Fruit fly (Drosophila melanogaster) whole organism, embryonic: ENCODE data around the gene CG14221.

Source experiments
- Aef1 ChIP-seq: fragments of 200-800 bp; sonication (Bioruptor generic); IDR thresholded peaks from 3 replicates; pipeline ENCODE4 v1.3.6; 2022; ENCODE audit warnings: missing biosample characterization, missing genetic modification characterization
- Bteb2 ChIP-seq: fragments of 200-800 bp; sonication (Bioruptor generic); optimal IDR thresholded peaks from 2 replicates; lab custom pipeline; 2016; ENCODE audit warnings: missing biosample characterization, missing genetic modification characterization
- CG10366 ChIP-seq: fragments of 200-800 bp; sonication (Bioruptor generic); IDR thresholded peaks from 2 replicates; pipeline ENCODE4 v1.3.6; 2022; ENCODE audit warnings: missing biosample characterization, missing genetic modification characterization
- CG10979 ChIP-seq: fragments of 200-800 bp; sonication (Bioruptor generic); optimal IDR thresholded peaks from 2 replicates; lab custom pipeline; 2018; ENCODE audit warnings: missing biosample characterization, mild to moderate bottlenecking, missing genetic modification characterization, moderate library complexity
- CG11247 ChIP-seq: fragments of 200-800 bp; sonication (Bioruptor generic); IDR thresholded peaks from 2 replicates; pipeline ENCODE4 v1.3.6; 2022; ENCODE audit warnings: missing biosample characterization, missing genetic modification characterization
- CG11398 ChIP-seq: fragments of 200-800 bp; sonication (Bioruptor generic); optimal IDR thresholded peaks from 2 replicates; lab custom pipeline; 2016; ENCODE audit warnings: missing biosample characterization, missing genetic modification characterization
- CG11456 ChIP-seq: fragments of 200-800 bp; sonication (Bioruptor generic); IDR thresholded peaks from 3 replicates; pipeline ENCODE4 v1.3.6; 2022; ENCODE audit warnings: missing biosample characterization, missing genetic modification characterization
- CG11695 ChIP-seq: fragments of 200-800 bp; sonication (Bioruptor generic); IDR thresholded peaks from 3 replicates; pipeline ENCODE4 v1.3.6; 2022; ENCODE audit warnings: missing biosample characterization, missing genetic modification characterization
- CG13894 ChIP-seq: fragments of 200-800 bp; sonication (Bioruptor generic); optimal IDR thresholded peaks from 3 replicates; lab custom pipeline; 2018; ENCODE audit warnings: missing biosample characterization, mild to moderate bottlenecking, missing genetic modification characterization, moderate library complexity
- CG15073 ChIP-seq: fragments of 200-800 bp; sonication (Bioruptor generic); optimal IDR thresholded peaks from 2 replicates; lab custom pipeline; 2016; ENCODE audit warnings: missing biosample characterization, missing genetic modification characterization
- CG15479 ChIP-seq: fragments of 200-800 bp; sonication (Bioruptor generic); optimal IDR thresholded peaks from 3 replicates; lab custom pipeline; 2019; ENCODE audit warnings: missing biosample characterization, mild to moderate bottlenecking, missing genetic modification characterization, moderate library complexity
- CG16863 ChIP-seq: fragments of 200-800 bp; sonication (Bioruptor generic); optimal IDR thresholded peaks from 3 replicates; lab custom pipeline; 2016; ENCODE audit warnings: missing biosample characterization, missing genetic modification characterization
- CG18476 ChIP-seq: fragments of 200-800 bp; sonication (Bioruptor generic); optimal IDR thresholded peaks from 2 replicates; lab custom pipeline; 2016; ENCODE audit warnings: missing biosample characterization, mild to moderate bottlenecking, missing genetic modification characterization
- CG18619 ChIP-seq: fragments of 200-800 bp; sonication (Bioruptor generic); optimal IDR thresholded peaks from 3 replicates; lab custom pipeline; 2017; ENCODE audit warnings: missing biosample characterization, mild to moderate bottlenecking, missing genetic modification characterization
- CG2678 ChIP-seq: fragments of 200-800 bp; sonication (Bioruptor generic); optimal IDR thresholded peaks from 3 replicates; lab custom pipeline; 2019; ENCODE audit warnings: missing biosample characterization, mild to moderate bottlenecking, missing genetic modification characterization, moderate library complexity
- CG33213 ChIP-seq: fragments of 200-800 bp; sonication (Bioruptor generic); optimal IDR thresholded peaks from 3 replicates; lab custom pipeline; 2016; ENCODE audit warnings: missing biosample characterization, missing genetic modification characterization
- CG3407 ChIP-seq: fragments of 200-800 bp; sonication (Bioruptor generic); optimal IDR thresholded peaks from 2 replicates; lab custom pipeline; 2018; ENCODE audit warnings: missing biosample characterization, mild to moderate bottlenecking, missing genetic modification characterization
- CG34376 ChIP-seq: fragments of 200-800 bp; sonication (Bioruptor generic); optimal IDR thresholded peaks from 2 replicates; lab custom pipeline; 2018; ENCODE audit warnings: missing biosample characterization, mild to moderate bottlenecking, missing genetic modification characterization
- CG6254 ChIP-seq: fragments of 200-800 bp; sonication (Bioruptor generic); optimal IDR thresholded peaks from 3 replicates; lab custom pipeline; 2017; ENCODE audit warnings: mild to moderate bottlenecking, missing biosample characterization, missing genetic modification reagents, missing genetic modification characterization
- CG7839 ChIP-seq: fragments of 200-800 bp; sonication (Bioruptor generic); optimal IDR thresholded peaks from 3 replicates; lab custom pipeline; 2018; ENCODE audit warnings: missing biosample characterization, mild to moderate bottlenecking, missing genetic modification characterization, moderate library complexity
- CG8281 ChIP-seq: fragments of 200-800 bp; sonication (Bioruptor generic); optimal IDR thresholded peaks from 2 replicates; lab custom pipeline; 2018; ENCODE audit warnings: missing biosample characterization, mild to moderate bottlenecking, missing genetic modification characterization, moderate library complexity
- CG8765 ChIP-seq: fragments of 200-800 bp; sonication (Bioruptor generic); IDR thresholded peaks from 2 replicates; pipeline ENCODE4 v1.3.6; 2022; ENCODE audit warnings: missing biosample characterization, missing genetic modification characterization
- CoRest ChIP-seq: fragments of 200-800 bp; sonication (Bioruptor generic); optimal IDR thresholded peaks from 3 replicates; lab custom pipeline; 2018; ENCODE audit warnings: missing biosample characterization, mild to moderate bottlenecking, missing genetic modification characterization, moderate library complexity
- Fer3 ChIP-seq: fragments of 200-800 bp; sonication (Bioruptor generic); optimal IDR thresholded peaks from 2 replicates; lab custom pipeline; 2018; ENCODE audit warnings: missing biosample characterization, mild to moderate bottlenecking, missing genetic modification characterization, moderate library complexity
- HmgD ChIP-seq: fragments of 200-800 bp; sonication (Bioruptor generic); optimal IDR thresholded peaks from 3 replicates; lab custom pipeline; 2016; ENCODE audit warnings: missing biosample characterization, missing genetic modification characterization
- NK7.1 ChIP-seq: fragments of 200-800 bp; sonication (Bioruptor generic); optimal IDR thresholded peaks from 3 replicates; lab custom pipeline; 2016; ENCODE audit warnings: missing biosample characterization, missing genetic modification characterization
- Oaz ChIP-seq: fragments of 200-800 bp; sonication (Bioruptor generic); IDR thresholded peaks from 2 replicates; pipeline ENCODE4 v1.3.6; 2022; ENCODE audit warnings: missing biosample characterization, missing genetic modification characterization
- Scr ChIP-seq: fragments of 200-800 bp; sonication (Bioruptor generic); IDR thresholded peaks from 2 replicates; pipeline ENCODE4 v1.3.6; 2022; ENCODE audit warnings: missing biosample characterization, missing genetic modification characterization; ENCODE audit not compliant: partially characterized antibody
- Sin3A ChIP-seq: fragments of >200 bp; optimal IDR thresholded peaks from 2 replicates; lab custom pipeline; 2018
- Xrp1 ChIP-seq: fragments of 200-800 bp; sonication (Bioruptor generic); IDR thresholded peaks from 2 replicates; pipeline ENCODE4 v1.3.6; 2022; ENCODE audit warnings: missing biosample characterization, missing genetic modification characterization
- YL-1 ChIP-seq: fragments of 200-800 bp; sonication (Bioruptor generic); optimal IDR thresholded peaks from 3 replicates; lab custom pipeline; 2017; ENCODE audit warnings: missing biosample characterization, mild to moderate bottlenecking, missing genetic modification characterization
- abd-A ChIP-seq: fragments of 200-800 bp; sonication (Bioruptor generic); optimal IDR thresholded peaks from 3 replicates; lab custom pipeline; 2019; ENCODE audit warnings: missing biosample characterization, mild to moderate bottlenecking, missing genetic modification characterization, moderate library complexity
- al ChIP-seq: fragments of 200-800 bp; sonication (Bioruptor generic); IDR thresholded peaks from 2 replicates; pipeline ENCODE4 v1.3.6; 2022; ENCODE audit warnings: missing biosample characterization, missing genetic modification characterization
- aop ChIP-seq: fragments of 200-800 bp; sonication (Bioruptor generic); IDR thresholded peaks from 2 replicates; pipeline ENCODE4 v1.3.6; 2022; ENCODE audit warnings: missing biosample characterization, missing genetic modification characterization
- az2 ChIP-seq: fragments of 200-800 bp; sonication (Bioruptor generic); optimal IDR thresholded peaks from 3 replicates; lab custom pipeline; 2016; ENCODE audit warnings: missing biosample characterization, missing genetic modification characterization
- bab2 ChIP-seq: fragments of 200-800 bp; sonication (Bioruptor generic); optimal IDR thresholded peaks from 2 replicates; lab custom pipeline; 2016; ENCODE audit warnings: missing biosample characterization, missing genetic modification characterization
- croc ChIP-seq: fragments of 200-800 bp; sonication (Bioruptor generic); conservative IDR thresholded peaks from 3 replicates; pipeline ENCODE4 v1.3.6; 2022; ENCODE audit warnings: missing biosample characterization, missing genetic modification characterization
- cwo ChIP-seq: fragments of 200-800 bp; sonication (Bioruptor generic); optimal IDR thresholded peaks from 3 replicates; lab custom pipeline; 2017; ENCODE audit warnings: missing biosample characterization, missing genetic modification characterization, mild to moderate bottlenecking, moderate library complexity, missing genetic modification reagents
- danr ChIP-seq: fragments of 200-800 bp; sonication (Bioruptor generic); IDR thresholded peaks from 2 replicates; pipeline ENCODE4 v1.3.6; 2022; ENCODE audit warnings: missing biosample characterization, missing genetic modification characterization
- dm ChIP-seq: fragments of 200-800 bp; sonication (Bioruptor generic); optimal IDR thresholded peaks from 3 replicates; lab custom pipeline; 2016; ENCODE audit warnings: missing biosample characterization, missing genetic modification characterization
- emc ChIP-seq: fragments of 200-800 bp; sonication (Bioruptor generic); optimal IDR thresholded peaks from 2 replicates; lab custom pipeline; 2016; ENCODE audit warnings: missing biosample characterization, missing genetic modification characterization
- en ChIP-seq: fragments of 200-800 bp; sonication (Bioruptor generic); optimal IDR thresholded peaks from 2 replicates; lab custom pipeline; 2016; ENCODE audit warnings: missing biosample characterization, missing genetic modification characterization
- gcm2 ChIP-seq: fragments of 200-800 bp; sonication (Bioruptor generic); optimal IDR thresholded peaks from 2 replicates; lab custom pipeline; 2016; ENCODE audit warnings: missing biosample characterization, missing genetic modification characterization
- luna ChIP-seq: fragments of 200-800 bp; sonication (Bioruptor generic); optimal IDR thresholded peaks from 2 replicates; lab custom pipeline; 2016; ENCODE audit warnings: missing biosample characterization, missing genetic modification characterization
- pnt ChIP-seq: fragments of 200-800 bp; sonication (Bioruptor generic); optimal IDR thresholded peaks from 3 replicates; lab custom pipeline; 2016; ENCODE audit warnings: missing biosample characterization, missing genetic modification characterization
- rib ChIP-seq: fragments of 200-800 bp; sonication (Bioruptor generic); IDR thresholded peaks from 2 replicates; pipeline ENCODE4 v1.3.6; 2022; ENCODE audit warnings: missing biosample characterization, missing genetic modification characterization
- row ChIP-seq: fragments of 200-800 bp; sonication (Bioruptor generic); IDR thresholded peaks from 3 replicates; pipeline ENCODE4 v1.3.6; 2022; ENCODE audit warnings: missing biosample characterization, missing genetic modification characterization
- sc ChIP-seq, 3 experiments: fragments of >200 bp in 2 of 3; fragments of 200-800 bp in 1 of 3; sonication (Bioruptor generic) in 1 of 3; optimal IDR thresholded peaks; 2 replicates in 2 of 3; 3 replicates in 1 of 3; lab custom pipeline; 2017; ENCODE audit warnings: mild to moderate bottlenecking in 1 of 3, missing biosample characterization in 1 of 3, missing genetic modification characterization in 1 of 3, missing genetic modification reagents in 1 of 3
- slp2 ChIP-seq: fragments of 200-800 bp; sonication (Bioruptor generic); optimal IDR thresholded peaks from 2 replicates; lab custom pipeline; 2016; ENCODE audit warnings: missing biosample characterization, missing genetic modification characterization
- sqz ChIP-seq: fragments of 200-800 bp; sonication (Bioruptor generic); optimal IDR thresholded peaks from 3 replicates; lab custom pipeline; 2018; ENCODE audit warnings: missing biosample characterization, mild to moderate bottlenecking, missing genetic modification characterization
- ssp ChIP-seq: fragments of 200-800 bp; sonication (Bioruptor generic); IDR thresholded peaks from 2 replicates; pipeline ENCODE4 v1.3.6; 2022; ENCODE audit warnings: missing biosample characterization, missing genetic modification characterization

Gene CG14221

DNA sequence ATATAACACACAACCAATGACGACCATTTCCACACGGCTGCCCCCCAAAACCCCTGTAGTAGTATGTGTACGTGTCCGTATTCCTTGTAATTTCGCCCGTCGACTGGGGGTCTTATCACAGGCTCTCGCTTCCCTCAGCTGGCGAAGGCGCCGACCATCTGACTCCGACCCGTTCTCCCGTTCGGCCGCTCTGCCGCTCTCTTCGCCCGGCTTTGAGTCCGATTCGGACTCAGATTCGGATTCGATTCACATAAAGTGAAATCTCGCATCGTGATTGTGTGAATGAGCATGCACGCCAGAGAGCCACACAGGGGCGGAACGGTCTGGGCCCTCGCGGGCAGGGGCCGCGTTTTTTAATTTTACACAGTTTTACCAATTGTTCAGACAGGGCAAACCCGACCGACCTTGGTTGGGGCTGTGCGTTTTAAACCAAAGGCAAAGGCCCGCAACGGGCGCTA, 44.7 kb upstream of the CG14221 start (continued):
- TF ChIP-seq Xrp1 (0 out of 2 replicates have a peak, but pooled peaks have one; percentile 27), bab2 (GFP tag; lab: Kevin White, UChicago) (peak; percentile 22), sc (optimal IDR thresholded peaks at IDR 0.05; lab: Kevin White, UChicago) (no peak), sc (GFP tag; optimal IDR thresholded peaks at IDR 0.05; lab: Kevin White, UChicago) (no peak), CG15479 (GFP tag; lab: Kevin White, UChicago) (no peak), CG2678 (tag; lab: Kevin White, UChicago) (peak; percentile 40), YL-1 (GFP tag; lab: Kevin White, UChicago) (no peak), cwo (GFP tag; lab: Kevin White, UChicago) (no peak), Oaz (GFP tag; lab: Robert Waterston, UW) (no peak), gcm2 (GFP tag; lab: Kevin White, UChicago) (no peak), az2 (peak; percentile 7), CoRest (tag; lab: Kevin White, UChicago) (peak; percentile 35), Bteb2 (GFP tag; lab: Kevin White, UChicago) (no peak), ssp (0 out of 2 replicates have a peak, but pooled peaks have one; percentile 18), HmgD (GFP tag; lab: Kevin White, UChicago) (no peak), CG18476 (GFP tag; lab: Kevin White, UChicago) (no peak), Scr (GFP tag; lab: Robert Waterston, UW) (peak; percentile 42; the same call in 1 of the 2 replicates), croc (GFP tag; lab: Robert Waterston, UW) (no peak), emc (GFP tag; lab: Kevin White, UChicago) (no peak), CG11456 (peak; percentile 88), CG7839 (tag; lab: Kevin White, UChicago) (peak; percentile 38), abd-A (tag; lab: Kevin White, UChicago) (no peak), CG15073 (GFP tag; lab: Kevin White, UChicago) (no peak), danr (GFP tag; lab: Robert Waterston, UW) (no peak), CG18619 (GFP tag; lab: Kevin White, UChicago) (no peak), CG11398 (GFP tag; lab: Kevin White, UChicago) (no peak), CG10366 (GFP tag; lab: Robert Waterston, UW) (peak; percentile 44), CG8765 (GFP tag; lab: Robert Waterston, UW) (0 out of 2 replicates have a peak, but pooled peaks have one; percentile 6), CG10979 (tag; lab: Kevin White, UChicago) (no peak), slp2 (no peak), CG6254 (GFP tag; lab: Kevin White, UChicago) (no peak), NK7.1 (no peak), CG3407 (GFP tag; lab: Kevin White, UChicago) (no peak), CG8281 (tag; lab: Kevin White, UChicago) (no peak), en (no peak), CG11247 (GFP tag; lab: Robert Waterston, UW) (peak; percentile 48; the same call in 1 of the 2 replicates), CG33213 (GFP tag; lab: Kevin White, UChicago) (peak; percentile 3), Fer3 (no peak), CG13894 (tag; lab: Kevin White, UChicago) (no peak), luna (GFP tag; lab: Kevin White, UChicago) (no peak), pnt (peak; percentile 30), CG11695 (no peak), Aef1 (GFP tag; lab: Robert Waterston, UW) (peak; percentile 73), row (peak; percentile 96), CG34376 (GFP tag; lab: Kevin White, UChicago) (peak; percentile 19), dm (GFP tag; lab: Kevin White, UChicago) (no peak), sqz (GFP tag; lab: Kevin White, UChicago) (no peak), Sin3A (lab: Kevin White, UChicago) (no peak), CG16863 (GFP tag; lab: Kevin White, UChicago) (peak; percentile 20), al (GFP tag; lab: Robert Waterston, UW) (peak; percentile 56), rib (GFP tag; lab: Robert Waterston, UW) (0 out of 2 replicates have a peak, but pooled peaks have one; percentile 13), aop (GFP tag; lab: Robert Waterston, UW) (no peak)
